Fruit fly (Drosophila melanogaster) whole organism, embryonic: ENCODE data around the gene Ir75d.

Experiments used
- Abd-B ChIP-seq: fragments of 200-800 bp; sonication (Bioruptor generic); optimal IDR thresholded peaks from 2 replicates; lab custom pipeline; 2018; ENCODE audit warnings: missing biosample characterization, mild to moderate bottlenecking, missing genetic modification characterization, moderate library complexity
- Adf1 ChIP-seq: fragments of 200-800 bp; sonication (Bioruptor generic); IDR thresholded peaks from 2 replicates; pipeline ENCODE4 v1.3.6; 2022; ENCODE audit warnings: missing biosample characterization, missing genetic modification characterization
- Antp ChIP-seq: fragments of 200-800 bp; sonication (Bioruptor generic); optimal IDR thresholded peaks from 3 replicates; lab custom pipeline; 2016; ENCODE audit warnings: missing biosample characterization, missing genetic modification characterization
- Bgb ChIP-seq: fragments of 200-800 bp; sonication (Bioruptor generic); IDR thresholded peaks from 2 replicates; pipeline ENCODE4 v1.3.6; 2022; ENCODE audit warnings: missing biosample characterization, missing genetic modification characterization; ENCODE audit not compliant: partially characterized antibody
- BtbVII ChIP-seq: fragments of 200-800 bp; sonication (Bioruptor generic); optimal IDR thresholded peaks from 3 replicates; lab custom pipeline; 2017; ENCODE audit warnings: missing biosample characterization, mild to moderate bottlenecking, missing genetic modification characterization
- CG11456 ChIP-seq: fragments of 200-800 bp; sonication (Bioruptor generic); IDR thresholded peaks from 3 replicates; pipeline ENCODE4 v1.3.6; 2022; ENCODE audit warnings: missing biosample characterization, missing genetic modification characterization
- CG11504 ChIP-seq: fragments of 200-800 bp; sonication (Bioruptor generic); optimal IDR thresholded peaks from 3 replicates; lab custom pipeline; 2019; ENCODE audit warnings: missing biosample characterization, mild to moderate bottlenecking, missing genetic modification characterization, moderate library complexity
- CG12391 ChIP-seq: fragments of 200-800 bp; sonication (Bioruptor generic); optimal IDR thresholded peaks from 3 replicates; lab custom pipeline; 2018; ENCODE audit warnings: missing biosample characterization, mild to moderate bottlenecking, missing genetic modification characterization, moderate library complexity
- CG13287 ChIP-seq: fragments of 200-800 bp; sonication (Bioruptor generic); IDR thresholded peaks from 2 replicates; pipeline ENCODE4 v1.3.6; 2022; ENCODE audit warnings: missing biosample characterization, missing genetic modification characterization; ENCODE audit not compliant: partially characterized antibody
- CG15601 ChIP-seq: fragments of 200-800 bp; sonication (Bioruptor generic); optimal IDR thresholded peaks from 3 replicates; lab custom pipeline; 2019; ENCODE audit warnings: missing biosample characterization, mild to moderate bottlenecking, missing genetic modification characterization, moderate library complexity
- CG1603 ChIP-seq: fragments of 200-800 bp; sonication (Bioruptor generic); optimal IDR thresholded peaks from 2 replicates; lab custom pipeline; 2019; ENCODE audit warnings: missing biosample characterization, mild to moderate bottlenecking, missing genetic modification characterization, moderate library complexity
- CG17328 ChIP-seq: fragments of 200-800 bp; sonication (Bioruptor generic); IDR thresholded peaks from 2 replicates; pipeline ENCODE4 v1.3.6; 2022; ENCODE audit warnings: missing biosample characterization, missing genetic modification characterization
- CG2678 ChIP-seq: fragments of 200-800 bp; sonication (Bioruptor generic); optimal IDR thresholded peaks from 3 replicates; lab custom pipeline; 2019; ENCODE audit warnings: missing biosample characterization, mild to moderate bottlenecking, missing genetic modification characterization, moderate library complexity
- CG3163 ChIP-seq: fragments of 200-800 bp; sonication (Bioruptor generic); optimal IDR thresholded peaks from 3 replicates; lab custom pipeline; 2016; ENCODE audit warnings: missing biosample characterization, missing genetic modification characterization
- CG33557 ChIP-seq: fragments of 200-800 bp; sonication (Bioruptor generic); optimal IDR thresholded peaks from 2 replicates; lab custom pipeline; 2019; ENCODE audit warnings: missing biosample characterization, mild to moderate bottlenecking, missing genetic modification characterization, moderate library complexity
- CG3407 ChIP-seq: fragments of 200-800 bp; sonication (Bioruptor generic); optimal IDR thresholded peaks from 2 replicates; lab custom pipeline; 2018; ENCODE audit warnings: missing biosample characterization, mild to moderate bottlenecking, missing genetic modification characterization
- CG34224 ChIP-seq: fragments of 200-800 bp; sonication (Bioruptor generic); IDR thresholded peaks from 3 replicates; pipeline ENCODE4 v1.3.6; 2022; ENCODE audit warnings: missing biosample characterization, missing genetic modification characterization; ENCODE audit not compliant: partially characterized antibody
- CG3847 ChIP-seq: fragments of 200-800 bp; sonication (Bioruptor generic); IDR thresholded peaks from 2 replicates; pipeline ENCODE4 v1.3.6; 2022; ENCODE audit warnings: missing biosample characterization, missing genetic modification characterization
- CG43689 ChIP-seq: fragments of 200-800 bp; sonication (Bioruptor generic); IDR thresholded peaks from 2 replicates; pipeline ENCODE4 v1.3.6; 2022; ENCODE audit warnings: missing biosample characterization, missing genetic modification characterization
- CG8281 ChIP-seq: fragments of 200-800 bp; sonication (Bioruptor generic); optimal IDR thresholded peaks from 2 replicates; lab custom pipeline; 2018; ENCODE audit warnings: missing biosample characterization, mild to moderate bottlenecking, missing genetic modification characterization, moderate library complexity
- CG8478 ChIP-seq: fragments of >200 bp; optimal IDR thresholded peaks from 2 replicates; lab custom pipeline; 2018
- CG9215 ChIP-seq: fragments of 200-800 bp; sonication (Bioruptor generic); IDR thresholded peaks from 2 replicates; pipeline ENCODE4 v1.3.6; 2022; ENCODE audit warnings: missing biosample characterization, missing genetic modification characterization
- CG9797 ChIP-seq: fragments of 200-800 bp; sonication (Bioruptor generic); optimal IDR thresholded peaks from 3 replicates; lab custom pipeline; 2018; ENCODE audit warnings: missing biosample characterization, mild to moderate bottlenecking, missing genetic modification characterization
- Deaf1 ChIP-seq: fragments of 200-800 bp; optimal IDR thresholded peaks from 3 replicates; lab custom pipeline; 2019; ENCODE audit warnings: missing biosample characterization, mild to moderate bottlenecking, missing genetic modification characterization, moderate library complexity
- Dip2 ChIP-seq: fragments of 200-800 bp; sonication (Bioruptor generic); IDR thresholded peaks from 2 replicates; pipeline ENCODE4 v1.3.6; 2022; ENCODE audit warnings: missing biosample characterization, missing genetic modification characterization
- Fer1 ChIP-seq: fragments of 200-800 bp; sonication (Bioruptor generic); optimal IDR thresholded peaks from 2 replicates; lab custom pipeline; 2017; ENCODE audit warnings: missing biosample characterization, mild to moderate bottlenecking, missing genetic modification characterization
- Gsc ChIP-seq: fragments of 200-800 bp; sonication (Bioruptor generic); IDR thresholded peaks from 2 replicates; pipeline ENCODE4 v1.3.6; 2022; ENCODE audit warnings: missing biosample characterization, missing genetic modification characterization
- Gug ChIP-seq: fragments of 200-800 bp; sonication (Bioruptor generic); IDR thresholded peaks from 4 replicates; pipeline ENCODE4 v1.3.6; 2022; ENCODE audit warnings: missing biosample characterization, missing genetic modification characterization
- Hr39 ChIP-seq: fragments of >200 bp; optimal IDR thresholded peaks from 2 replicates; lab custom pipeline; 2017
- Lim3 ChIP-seq: fragments of 200-800 bp; sonication (Bioruptor generic); IDR thresholded peaks from 2 replicates; pipeline ENCODE4 v1.3.6; 2022; ENCODE audit warnings: missing biosample characterization, missing genetic modification characterization
- Lpt ChIP-seq: fragments of >200 bp; optimal IDR thresholded peaks from 2 replicates; lab custom pipeline; 2018; ENCODE audit warnings: missing biosample characterization, missing genetic modification characterization
- NC2β ChIP-seq: fragments of 200-800 bp; sonication (Bioruptor generic); optimal IDR thresholded peaks from 2 replicates; lab custom pipeline; 2016; ENCODE audit warnings: missing biosample characterization, missing genetic modification characterization
- Ravus ChIP-seq: fragments of 200-800 bp; sonication (Bioruptor generic); IDR thresholded peaks from 2 replicates; pipeline ENCODE4 v1.3.6; 2022; ENCODE audit warnings: missing biosample characterization, missing genetic modification characterization
- Sox102F ChIP-seq: fragments of 200-800 bp; sonication (Bioruptor generic); optimal IDR thresholded peaks from 2 replicates; lab custom pipeline; 2018; ENCODE audit warnings: missing biosample characterization, mild to moderate bottlenecking, missing genetic modification characterization, moderate library complexity
- Usf ChIP-seq: fragments of 200-800 bp; sonication (Bioruptor generic); optimal IDR thresholded peaks from 2 replicates; lab custom pipeline; 2017; ENCODE audit warnings: missing genotype, missing biosample characterization, missing genetic modification characterization
- amos ChIP-seq: fragments of 200-800 bp; sonication (Bioruptor generic); IDR thresholded peaks from 2 replicates; pipeline ENCODE4 v1.3.6; 2022; ENCODE audit warnings: missing biosample characterization, missing genetic modification characterization; ENCODE audit not compliant: partially characterized antibody
- bab2 ChIP-seq: fragments of 200-800 bp; sonication (Bioruptor generic); optimal IDR thresholded peaks from 2 replicates; lab custom pipeline; 2016; ENCODE audit warnings: missing biosample characterization, missing genetic modification characterization
- bcd ChIP-seq: fragments of 200-800 bp; sonication (Bioruptor generic); optimal IDR thresholded peaks from 2 replicates; lab custom pipeline; 2017; ENCODE audit warnings: missing biosample characterization, mild to moderate bottlenecking, missing genetic modification characterization
- corto ChIP-seq: fragments of 200-800 bp; sonication (Bioruptor generic); optimal IDR thresholded peaks from 2 replicates; lab custom pipeline; 2016; ENCODE audit warnings: missing biosample characterization, mild to moderate bottlenecking, missing genetic modification characterization, moderate library complexity
- danr ChIP-seq: fragments of 200-800 bp; sonication (Bioruptor generic); IDR thresholded peaks from 2 replicates; pipeline ENCODE4 v1.3.6; 2022; ENCODE audit warnings: missing biosample characterization, missing genetic modification characterization
- gfzf ChIP-seq: fragments of 200-800 bp; sonication (Bioruptor generic); optimal IDR thresholded peaks from 2 replicates; lab custom pipeline; 2016; ENCODE audit warnings: missing biosample characterization, mild to moderate bottlenecking, missing genetic modification characterization, moderate library complexity
- odd ChIP-seq: fragments of 200-800 bp; sonication (Bioruptor generic); optimal IDR thresholded peaks from 2 replicates; lab custom pipeline; 2017; ENCODE audit warnings: missing biosample characterization, mild to moderate bottlenecking, missing genetic modification characterization
- p53 ChIP-seq: fragments of 200-800 bp; sonication (Bioruptor generic); optimal IDR thresholded peaks from 2 replicates; lab custom pipeline; 2016; ENCODE audit warnings: missing biosample characterization, missing genetic modification characterization
- schlank ChIP-seq: fragments of 200-800 bp; sonication (Bioruptor generic); optimal IDR thresholded peaks from 2 replicates; lab custom pipeline; 2018; ENCODE audit warnings: missing biosample characterization, mild to moderate bottlenecking, missing genetic modification characterization
- seq ChIP-seq: fragments of 200-800 bp; sonication (Bioruptor generic); IDR thresholded peaks from 2 replicates; pipeline ENCODE4 v1.3.6; 2022; ENCODE audit warnings: missing biosample characterization, missing genetic modification characterization
- sima ChIP-seq: fragments of 200-800 bp; sonication (Bioruptor generic); optimal IDR thresholded peaks from 2 replicates; lab custom pipeline; 2016; ENCODE audit warnings: missing biosample characterization, missing genetic modification characterization
- tap ChIP-seq: fragments of 200-800 bp; optimal IDR thresholded peaks from 3 replicates; lab custom pipeline; 2019; ENCODE audit warnings: missing biosample characterization, mild to moderate bottlenecking, missing genetic modification characterization, moderate library complexity
- twi ChIP-seq: fragments of 200-800 bp; optimal IDR thresholded peaks from 2 replicates; lab custom pipeline; 2019; ENCODE audit warnings: missing biosample characterization, mild to moderate bottlenecking, missing genetic modification characterization, moderate library complexity
- wek ChIP-seq: fragments of 200-800 bp; sonication (Bioruptor generic); optimal IDR thresholded peaks from 3 replicates; lab custom pipeline; 2018; ENCODE audit warnings: missing biosample characterization, mild to moderate bottlenecking, missing genetic modification characterization, moderate library complexity
- zf30C ChIP-seq: fragments of 200-800 bp; sonication (Bioruptor generic); optimal IDR thresholded peaks from 3 replicates; lab custom pipeline; 2018; ENCODE audit warnings: missing biosample characterization, mild to moderate bottlenecking, missing genetic modification characterization

Ir75d gene

DNA sequence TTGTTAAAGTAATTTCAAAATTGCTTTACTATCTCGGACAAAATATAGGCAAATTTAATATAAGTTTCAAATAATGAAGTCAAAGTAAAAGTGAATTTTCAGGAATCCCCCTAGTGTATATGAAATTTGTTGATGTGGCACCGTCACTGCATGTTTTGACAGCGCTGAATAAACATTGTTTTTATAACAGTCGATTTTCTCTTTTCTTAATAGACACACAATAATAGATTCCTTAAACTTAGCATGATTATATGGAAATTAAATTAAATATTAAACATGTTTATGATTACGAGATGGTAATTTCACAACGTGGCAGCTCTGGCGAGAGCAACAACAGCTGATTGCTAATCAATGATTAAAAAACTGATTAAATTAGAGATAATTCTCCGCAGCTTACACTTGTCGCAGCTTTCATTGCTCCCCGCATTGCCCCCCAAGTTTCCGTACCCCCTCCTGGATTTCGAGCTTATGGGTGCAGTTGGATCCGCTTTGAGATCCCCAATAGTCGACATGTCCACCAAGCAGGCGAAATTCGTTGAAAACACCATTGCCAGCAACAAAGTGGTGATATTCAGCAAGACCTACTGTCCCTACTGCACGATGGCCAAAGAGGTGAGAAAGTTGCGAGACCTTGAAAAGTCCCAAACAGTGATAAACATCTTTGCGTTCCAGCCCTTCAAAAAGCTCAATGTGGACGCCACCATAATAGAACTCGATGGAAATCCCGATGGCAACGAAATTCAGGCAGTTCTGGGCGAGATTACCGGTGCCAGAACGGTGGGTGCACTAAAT is 41.8 kb downstream of the Ir75d start, which contains the start of gene Grx1 (continued):
- TF ChIP-seq CG17328 (no peak), CG9215 (GFP tag; lab: Robert Waterston, UW) (no peak), CG11456 (0 out of 3 replicates have a peak, but pooled peaks have one; percentile 8), Lpt (GFP tag; lab: Kevin White, UChicago) (no peak), CG15601 (tag; lab: Kevin White, UChicago) (peak; percentile 54), bab2 (GFP tag; lab: Kevin White, UChicago) (peak; percentile 43), Antp (GFP tag; lab: Kevin White, UChicago) (no peak), CG2678 (tag; lab: Kevin White, UChicago) (peak; percentile 63), sima (no peak), wek (peak; percentile 97), CG3163 (peak; percentile 17), Fer1 (peak; percentile 39), Sox102F (GFP tag; lab: Kevin White, UChicago) (peak; percentile 54), CG12391 (tag; lab: Kevin White, UChicago) (peak; percentile 77), seq (GFP tag; lab: Robert Waterston, UW) (no peak), CG34224 (GFP tag; lab: Robert Waterston, UW) (peak; percentile 7; the same call in 1 of the 3 replicates), danr (GFP tag; lab: Robert Waterston, UW) (no peak), Lim3 (GFP tag; lab: Robert Waterston, UW) (no peak), CG3847 (GFP tag; lab: Robert Waterston, UW) (peak; percentile 48), Usf (GFP tag; lab: Kevin White, UChicago) (no peak), Dip2 (GFP tag; lab: Robert Waterston, UW) (no peak), Adf1 (GFP tag; lab: Robert Waterston, UW) (no peak; the same call in 1 of the 2 replicates), Hr39 (lab: Kevin White, UChicago) (no peak), odd (GFP tag; lab: Kevin White, UChicago) (peak; percentile 33), gfzf (GFP tag; lab: Kevin White, UChicago) (peak; percentile 5), twi (tag; lab: Kevin White, UChicago) (peak; percentile 49), bcd (GFP tag; lab: Kevin White, UChicago) (peak; percentile 25), schlank (tag; lab: Kevin White, UChicago) (no peak), CG43689 (GFP tag; lab: Robert Waterston, UW) (no peak), p53 (GFP tag; lab: Kevin White, UChicago) (no peak), Deaf1 (peak; percentile 21), BtbVII (GFP tag; lab: Kevin White, UChicago) (peak; percentile 67), zf30C (no peak), CG9797 (GFP tag; lab: Kevin White, UChicago) (no peak), corto (peak; percentile 36), CG1603 (tag; lab: Kevin White, UChicago) (peak; percentile 57), NC2β (GFP tag; lab: Kevin White, UChicago) (peak; percentile 53), Bgb (GFP tag; lab: Robert Waterston, UW) (no peak), Ravus (GFP tag; lab: Robert Waterston, UW) (no peak), tap (tag; lab: Kevin White, UChicago) (peak; percentile 61), CG13287 (peak; percentile 54), CG11504 (tag; lab: Kevin White, UChicago) (peak; percentile 77), CG8281 (tag; lab: Kevin White, UChicago) (no peak), Abd-B (GFP tag; lab: Kevin White, UChicago) (no peak), amos (GFP tag; lab: Robert Waterston, UW) (no peak), CG3407 (GFP tag; lab: Kevin White, UChicago) (peak; percentile 21), CG33557 (peak; percentile 17), CG8478 (lab: Kevin White, UChicago) (no peak), Gug (no peak), Gsc (GFP tag; lab: Robert Waterston, UW) (no peak)
